Fruit fly (Drosophila melanogaster): ENCODE results near the gene CG15564.

- no peak for TF ChIP-seq gl (tag; optimal IDR thresholded peaks at IDR 0.05)
- TF ChIP-seq CG9948 (tag; optimal IDR thresholded peaks at IDR 0.05), result no peak
- no peak for TF ChIP-seq CG8159 (tag; optimal IDR thresholded peaks at IDR 0.05)
- TF ChIP-seq rn (GFP tag; IDR thresholded peaks at IDR 0.05), result no peak
- TF ChIP-seq D1 (tag; optimal IDR thresholded peaks at IDR 0.05), result no peak
- TF ChIP-seq CG14655 (GFP tag; optimal IDR thresholded peaks at IDR 0.05), result no peak
- TF ChIP-seq CG32121 (GFP tag; IDR thresholded peaks at IDR 0.05), result no peak
- no peak for TF ChIP-seq Pif1A (GFP tag; optimal IDR thresholded peaks at IDR 0.05)
- no peak for TF ChIP-seq CG17806 (tag; optimal IDR thresholded peaks at IDR 0.05)
- TF ChIP-seq Pif1B (GFP tag; optimal IDR thresholded peaks at IDR 0.05), result no peak
- no peak for TF ChIP-seq CG34367 (tag; optimal IDR thresholded peaks at IDR 0.05)
- TF ChIP-seq EcR (GFP tag; optimal IDR thresholded peaks at IDR 0.05), result no peak
These were observed 13.1 kb upstream of the CG15564 start for dm6 chr3R:31248245-31248644.

Measured in whole organism, pupa.